Worm (Caenorhabditis elegans): ENCODE results near the gene ZK354.8.

ce11 chrIV:5318835-5319303 lies 12.9 kb upstream of the ZK354.8 start, which contains the start of gene slc-46A:
- TF ChIP-seq F49E8.2 (tag; optimal IDR thresholded peaks at IDR 0.05; ENCODE audit: borderline replicate concordance) (no peak), jun-1 (tag; optimal IDR thresholded peaks at IDR 0.05) (no peak), mdl-1 (tag; optimal IDR thresholded peaks at IDR 0.05) (no peak), ceh-44 (GFP tag; IDR thresholded peaks at IDR 0.05) (no peak), nhr-76 (tag; optimal IDR thresholded peaks at IDR 0.05) (no peak), F44E2.7 (GFP tag; IDR thresholded peaks at IDR 0.05) (no peak), dve-1 (tag; optimal IDR thresholded peaks at IDR 0.05; ENCODE audit: insufficient read depth) (no peak), unc-62 (GFP tag; optimal IDR thresholded peaks at IDR 0.05 in 1 of 2) (no peak), unc-62 (tag; optimal IDR thresholded peaks at IDR 0.05) (no peak), unc-39 (tag; optimal IDR thresholded peaks at IDR 0.05) (no peak), ZK337.2 (GFP tag; IDR thresholded peaks at IDR 0.05) (no peak), snpc-4 (tag; optimal IDR thresholded peaks at IDR 0.05) (no peak), dmd-8 (GFP tag; IDR thresholded peaks at IDR 0.05) (no peak)

All from whole organism, L4 larva.